Worm (Caenorhabditis elegans) whole organism, L1 larva: ENCODE results near the gene Y41C4A.8.
A peak's percentile ranks its signal among the peaks of the same experiment; 100 is the strongest.

Source experiments
- ceh-82 ChIP-seq, 3 experiments: fragments of 150-350 bp in 1 of 3; sonication (generic microtip) in 2 of 3; optimal IDR thresholded peaks; 2 replicates each; lab custom pipeline; 2014 to 2017; ENCODE audit warnings: missing biosample characterization in 3 of 3, missing genetic modification characterization in 3 of 3
- ceh-90 ChIP-seq: sonication (generic microtip); optimal IDR thresholded peaks from 2 replicates; lab custom pipeline; 2016; ENCODE audit warnings: missing genetic modification characterization, missing compliant biosample characterization
- dsc-1 ChIP-seq: sonication (generic microtip); optimal IDR thresholded peaks from 2 replicates; lab custom pipeline; 2016; ENCODE audit warnings: mild to moderate bottlenecking, missing genetic modification characterization, missing compliant biosample characterization
- efl-1 ChIP-seq, 4 experiments: fragments of 150-350 bp; optimal IDR thresholded peaks in 3 of 4; peaks in 1 of 4; 1 replicate in 1 of 4; 2 replicates in 3 of 4; lab custom pipeline; 2014; ENCODE audit warnings: missing biosample characterization in 2 of 4, missing genetic modification characterization in 2 of 4, missing genetic modification reagents in 2 of 4
- efl-3 ChIP-seq: fragments of 200-800 bp; sonication (Bioruptor generic); optimal IDR thresholded peaks from 2 replicates; lab custom pipeline; 2018; ENCODE audit warnings: mild to moderate bottlenecking, missing genetic modification characterization, missing compliant biosample characterization
- egl-13 ChIP-seq: sonication (generic microtip); optimal IDR thresholded peaks from 2 replicates; lab custom pipeline; 2016; ENCODE audit warnings: missing genotype, missing genetic modification reagents, missing genetic modification characterization, missing compliant biosample characterization
- egl-27 ChIP-seq, 2 experiments: fragments of 150-350 bp in 1 of 2; sonication (generic microtip); optimal IDR thresholded peaks; 3 replicates each; lab custom pipeline; 2017 to 2018; ENCODE audit warnings: missing biosample characterization in 2 of 2, missing genetic modification characterization in 2 of 2, missing genetic modification reagents in 2 of 2
- elt-3 ChIP-seq, 6 experiments: fragments of 150-350 bp in 1 of 6; sonication (generic microtip); optimal IDR thresholded peaks; 2 replicates each; lab custom pipeline; 2017 to 2018; ENCODE audit warnings: missing biosample characterization in 6 of 6, missing genetic modification characterization in 6 of 6, inconsistent platforms in 1 of 6
- fkh-10 ChIP-seq: sonication (generic microtip); optimal IDR thresholded peaks from 2 replicates; lab custom pipeline; 2017; ENCODE audit warnings: missing biosample characterization, missing genetic modification reagents, missing genetic modification characterization
- fkh-4 ChIP-seq: sonication (generic microtip); optimal IDR thresholded peaks from 2 replicates; lab custom pipeline; 2016; ENCODE audit warnings: missing compliant biosample characterization, missing genetic modification characterization, borderline replicate concordance
- fkh-8 ChIP-seq: sonication (generic microtip); optimal IDR thresholded peaks from 2 replicates; lab custom pipeline; 2016; ENCODE audit warnings: mild to moderate bottlenecking, missing genetic modification characterization, missing compliant biosample characterization
- fos-1 ChIP-seq: fragments of 150-350 bp; optimal IDR thresholded peaks from 2 replicates; lab custom pipeline; 2014; ENCODE audit warnings: missing biosample characterization, missing genetic modification characterization
- hlh-4 ChIP-seq: sonication (generic microtip); optimal IDR thresholded peaks from 2 replicates; lab custom pipeline; 2016; ENCODE audit warnings: mild to moderate bottlenecking, missing genetic modification characterization, missing compliant biosample characterization
- hpl-2 ChIP-seq: fragments of 150-350 bp; optimal IDR thresholded peaks from 2 replicates; lab custom pipeline; 2014; ENCODE audit warnings: missing biosample characterization, missing genetic modification reagents, missing genetic modification characterization
- jun-1 ChIP-seq: fragments of 150-350 bp; optimal IDR thresholded peaks from 2 replicates; lab custom pipeline; 2014; ENCODE audit warnings: missing biosample characterization, missing genetic modification reagents, missing genetic modification characterization
- lin-14 ChIP-seq: fragments of 200-800 bp; sonication (Bioruptor generic); optimal IDR thresholded peaks from 2 replicates; lab custom pipeline; 2018; ENCODE audit warnings: mild to moderate bottlenecking, missing genetic modification characterization, moderate library complexity, missing compliant biosample characterization
- lin-15B ChIP-seq: fragments of 150-350 bp; sonication (generic microtip); optimal IDR thresholded peaks from 3 replicates; lab custom pipeline; 2014; ENCODE audit warnings: missing biosample characterization, missing genetic modification characterization
- lin-35 ChIP-seq, 2 experiments: fragments of 150-350 bp; optimal IDR thresholded peaks; 2 replicates each; lab custom pipeline; 2014; ENCODE audit warnings: missing biosample characterization in 2 of 2, missing genetic modification characterization in 2 of 2, missing genetic modification reagents in 2 of 2
- lin-39 ChIP-seq: fragments of 150-350 bp; optimal IDR thresholded peaks from 2 replicates; lab custom pipeline; 2014; ENCODE audit warnings: missing biosample characterization, missing genetic modification reagents, missing genetic modification characterization
- lsy-2 ChIP-seq, 2 experiments: fragments of 150-350 bp; optimal IDR thresholded peaks; 2 replicates each; lab custom pipeline; 2014; ENCODE audit warnings: missing biosample characterization in 2 of 2, missing genetic modification characterization in 2 of 2
- mep-1 ChIP-seq: fragments of 150-350 bp; optimal IDR thresholded peaks from 2 replicates; lab custom pipeline; 2014; ENCODE audit warnings: missing biosample characterization, missing genetic modification characterization
- nhr-237 ChIP-seq: fragments of 150-350 bp; optimal IDR thresholded peaks from 2 replicates; lab custom pipeline; 2014; ENCODE audit warnings: missing biosample characterization, missing genetic modification characterization
- nhr-47 ChIP-seq: sonication (generic microtip); optimal IDR thresholded peaks from 2 replicates; lab custom pipeline; 2016; ENCODE audit warnings: mild to moderate bottlenecking, missing genetic modification characterization, moderate library complexity, missing compliant biosample characterization
- nhr-71 ChIP-seq: sonication (generic microtip); optimal IDR thresholded peaks from 2 replicates; lab custom pipeline; 2016; ENCODE audit warnings: mild to moderate bottlenecking, missing genetic modification characterization, moderate library complexity, missing compliant biosample characterization
- nhr-77 ChIP-seq: fragments of 150-350 bp; optimal IDR thresholded peaks from 2 replicates; lab custom pipeline; 2014; ENCODE audit warnings: missing biosample characterization, missing genetic modification characterization
- nhr-85 ChIP-seq: sonication (generic microtip); peaks from one replicate; lab custom pipeline; 2016; ENCODE audit warnings: missing genetic modification characterization, inconsistent platforms, missing compliant biosample characterization
- nhr-90 ChIP-seq: sonication (generic microtip); optimal IDR thresholded peaks from 2 replicates; lab custom pipeline; 2016; ENCODE audit warnings: mild to moderate bottlenecking, missing genetic modification characterization, missing compliant biosample characterization; ENCODE audit not compliant: poor library complexity
- rnt-1 ChIP-seq: sonication (generic microtip); optimal IDR thresholded peaks from 2 replicates; lab custom pipeline; 2016; ENCODE audit warnings: mild to moderate bottlenecking, missing genetic modification characterization, moderate library complexity, missing compliant biosample characterization
- snu-23 ChIP-seq: sonication (generic microtip); optimal IDR thresholded peaks from 2 replicates; lab custom pipeline; 2016; ENCODE audit warnings: missing genetic modification characterization, missing compliant biosample characterization
- sox-4 ChIP-seq: sonication (generic microtip); optimal IDR thresholded peaks from 2 replicates; lab custom pipeline; 2016; ENCODE audit warnings: missing genetic modification characterization, missing compliant biosample characterization
- sptf-1 ChIP-seq: fragments of 150-350 bp; optimal IDR thresholded peaks from 2 replicates; lab custom pipeline; 2014; ENCODE audit warnings: missing biosample characterization, missing genetic modification characterization
- sup-37 ChIP-seq: fragments of 200-800 bp; sonication (Bioruptor generic); optimal IDR thresholded peaks from 2 replicates; lab custom pipeline; 2018; ENCODE audit warnings: mild to moderate bottlenecking, missing genetic modification characterization, missing compliant biosample characterization
- swsn-7 ChIP-seq: sonication (generic microtip); optimal IDR thresholded peaks from 2 replicates; lab custom pipeline; 2016; ENCODE audit warnings: missing genetic modification characterization, missing compliant biosample characterization
- tbx-2 ChIP-seq: sonication (generic microtip); optimal IDR thresholded peaks from 2 replicates; lab custom pipeline; 2016; ENCODE audit warnings: missing genetic modification characterization, missing compliant biosample characterization
- unc-130 ChIP-seq: fragments of 150-350 bp; optimal IDR thresholded peaks from 2 replicates; lab custom pipeline; 2017; ENCODE audit warnings: missing biosample characterization, missing genetic modification characterization, inconsistent platforms
- unc-62 ChIP-seq: fragments of 150-350 bp; optimal IDR thresholded peaks from 2 replicates; lab custom pipeline; 2014; ENCODE audit warnings: missing biosample characterization, missing genetic modification reagents, missing genetic modification characterization
- unc-86 ChIP-seq: sonication (generic microtip); optimal IDR thresholded peaks from 2 replicates; lab custom pipeline; 2016; ENCODE audit warnings: missing genetic modification characterization, missing compliant biosample characterization
- unc-98 ChIP-seq: fragments of 200-800 bp; sonication (Bioruptor generic); IDR thresholded peaks from 2 replicates; pipeline ENCODE4 v1.3.6; 2022; ENCODE audit warnings: missing genetic modification characterization, missing compliant biosample characterization
- ztf-11 ChIP-seq, 2 experiments: sonication (generic microtip); optimal IDR thresholded peaks; 2 replicates each; lab custom pipeline; 2016 to 2017; ENCODE audit warnings: missing genetic modification characterization in 2 of 2, missing biosample characterization in 1 of 2, missing compliant biosample characterization in 1 of 2

Y41C4A.8 gene

ce11 chrIII:11663400-11663799 is 45.2 kb downstream of the Y41C4A.8 start:
- TF ChIP-seq lin-15B (tag; lab: Kevin White, UChicago): no peak
- no peak for TF ChIP-seq fkh-4
- TF ChIP-seq dsc-1 (tag; lab: Kevin White, UChicago): no peak
- TF ChIP-seq rnt-1 (tag; lab: Kevin White, UChicago): no peak
- TF ChIP-seq sox-4 (tag; lab: Kevin White, UChicago): no peak
- TF ChIP-seq unc-98 (GFP tag; lab: Robert Waterston, UW): no peak
- peak; percentile 30 for TF ChIP-seq nhr-47
- peak in 1 of 2 experiments; percentile 9 for TF ChIP-seq lsy-2 (tag; optimal IDR thresholded peaks at IDR 0.05; lab: Kevin White, UChicago)
- TF ChIP-seq tbx-2 (tag; lab: Kevin White, UChicago): peak; percentile 34
- TF ChIP-seq egl-13 (tag; lab: Kevin White, UChicago): peak; percentile 3
- TF ChIP-seq jun-1 (tag; lab: Kevin White, UChicago): no peak
- no peak for TF ChIP-seq fos-1 (tag; lab: Kevin White, UChicago)
- TF ChIP-seq sptf-1 (tag; lab: Kevin White, UChicago): no peak
- TF ChIP-seq swsn-7 (tag; lab: Kevin White, UChicago): peak; percentile 22
- TF ChIP-seq nhr-71 (tag; lab: Kevin White, UChicago): peak; percentile 42
- TF ChIP-seq hpl-2 (GFP tag; lab: Kevin White, UChicago): no peak
- peak; percentile 37 for TF ChIP-seq fkh-8 (tag; lab: Kevin White, UChicago)
- no peak for TF ChIP-seq egl-27 (tag; optimal IDR thresholded peaks at IDR 0.05; lab: Kevin White, UChicago)
- peak; percentile 29 for TF ChIP-seq snu-23 (GFP tag; lab: Kevin White, UChicago)
- no peak for TF ChIP-seq nhr-85 (tag; lab: Kevin White, UChicago)
- no peak for TF ChIP-seq hlh-4 (tag; lab: Kevin White, UChicago)
- peak in 1 of 3 experiments; percentile 32 for TF ChIP-seq ceh-82 (tag; optimal IDR thresholded peaks at IDR 0.05; lab: Kevin White, UChicago)
- TF ChIP-seq lin-35 (GFP tag; optimal IDR thresholded peaks at IDR 0.05; lab: Kevin White, UChicago): no peak
- no peak for TF ChIP-seq elt-3 (tag; optimal IDR thresholded peaks at IDR 0.05; lab: Kevin White, UChicago)
- TF ChIP-seq lin-14 (GFP tag; lab: Kevin White, UChicago): peak; percentile 79
- no peak for TF ChIP-seq lin-39 (tag; lab: Kevin White, UChicago)
- no peak for TF ChIP-seq sup-37 (GFP tag; lab: Kevin White, UChicago)
- TF ChIP-seq unc-130 (tag; lab: Kevin White, UChicago): no peak
- TF ChIP-seq ztf-11 (tag; optimal IDR thresholded peaks at IDR 0.05; lab: Kevin White, UChicago): no peak
- no peak for TF ChIP-seq unc-62 (GFP tag; lab: Kevin White, UChicago)
- peak; percentile 51 for TF ChIP-seq fkh-10 (GFP tag; lab: Kevin White, UChicago)

ce11 chrIII:11660736-11661135 is 47.9 kb downstream of the Y41C4A.8 start:
- TF ChIP-seq snu-23 (GFP tag; lab: Kevin White, UChicago): peak; percentile 26
- no peak for TF ChIP-seq hlh-4 (tag; lab: Kevin White, UChicago)
- no peak for TF ChIP-seq ceh-90
- peak; percentile 22 for TF ChIP-seq mep-1 (tag; lab: Kevin White, UChicago)
- TF ChIP-seq dsc-1 (tag; lab: Kevin White, UChicago): peak; percentile 17
- peak; percentile 29 for TF ChIP-seq nhr-77 (tag; lab: Kevin White, UChicago)
- peak in 1 of 2 experiments; percentile 2 for TF ChIP-seq efl-1 (optimal IDR thresholded peaks at IDR 0.05; lab: Kevin White, UChicago)
- TF ChIP-seq efl-1 (GFP tag; optimal IDR thresholded peaks at IDR 0.05 in 1 of 2; lab: Kevin White, UChicago): no peak
- TF ChIP-seq sptf-1 (tag; lab: Kevin White, UChicago): no peak
- no peak for TF ChIP-seq egl-13 (tag; lab: Kevin White, UChicago)
- TF ChIP-seq fkh-10 (GFP tag; lab: Kevin White, UChicago): peak; percentile 20
- TF ChIP-seq nhr-90 (tag; lab: Kevin White, UChicago): no peak
- peak in 1 of 2 experiments; percentile 34 for TF ChIP-seq lsy-2 (tag; optimal IDR thresholded peaks at IDR 0.05; lab: Kevin White, UChicago)
- TF ChIP-seq nhr-237 (tag; lab: Kevin White, UChicago): no peak
- peak; percentile 72 for TF ChIP-seq lin-14 (GFP tag; lab: Kevin White, UChicago)
- TF ChIP-seq fkh-8 (tag; lab: Kevin White, UChicago): no peak
- no peak for TF ChIP-seq efl-3 (GFP tag; lab: Kevin White, UChicago)
- no peak for TF ChIP-seq unc-86 (tag; lab: Kevin White, UChicago)
- TF ChIP-seq, all 84 proteins: peak for 8
